Worm (Caenorhabditis elegans) whole organism, late embryonic: Measurements from ENCODE around the gene acd-4.

Source experiments
- C08G9.2 ChIP-seq: sonication (generic microtip); optimal IDR thresholded peaks from 2 replicates; lab custom pipeline; 2016; ENCODE audit warnings: mild to moderate bottlenecking, missing genetic modification characterization, moderate library complexity, missing compliant biosample characterization
- C38D4.7 ChIP-seq: fragments of 200-800 bp; sonication (Bioruptor generic); optimal IDR thresholded peaks from 2 replicates; lab custom pipeline; 2018; ENCODE audit warnings: mild to moderate bottlenecking, missing genetic modification characterization, moderate library complexity, missing compliant biosample characterization
- K02D7.2 ChIP-seq: sonication (generic microtip); optimal IDR thresholded peaks from 2 replicates; lab custom pipeline; 2017; ENCODE audit warnings: mild to moderate bottlenecking, missing genetic modification characterization, missing compliant biosample characterization
- T23F11.4 ChIP-seq: fragments of 200-800 bp; sonication (Bioruptor generic); optimal IDR thresholded peaks from 2 replicates; lab custom pipeline; 2018; ENCODE audit warnings: mild to moderate bottlenecking, missing genetic modification characterization, missing compliant biosample characterization
- ahr-1 ChIP-seq: sonication (generic microtip); optimal IDR thresholded peaks from 2 replicates; lab custom pipeline; 2016; ENCODE audit warnings: missing genetic modification characterization, missing compliant biosample characterization
- ceh-18 ChIP-seq: sonication (generic microtip); optimal IDR thresholded peaks from 2 replicates; lab custom pipeline; 2016; ENCODE audit warnings: missing genetic modification characterization, missing compliant biosample characterization
- ceh-19 ChIP-seq: fragments of 200-800 bp; sonication (Bioruptor generic); optimal IDR thresholded peaks from 2 replicates; lab custom pipeline; 2018; ENCODE audit warnings: mild to moderate bottlenecking, missing genetic modification characterization, missing compliant biosample characterization
- ceh-2 ChIP-seq: sonication (generic microtip); optimal IDR thresholded peaks from 2 replicates; lab custom pipeline; 2016; ENCODE audit warnings: missing genotype, missing genetic modification characterization, missing compliant biosample characterization
- ceh-24 ChIP-seq: sonication (generic microtip); optimal IDR thresholded peaks from 2 replicates; lab custom pipeline; 2016; ENCODE audit warnings: mild to moderate bottlenecking, missing genetic modification characterization, missing compliant biosample characterization
- ceh-34 ChIP-seq: sonication (generic microtip); optimal IDR thresholded peaks from 2 replicates; lab custom pipeline; 2016; ENCODE audit warnings: mild to moderate bottlenecking, missing genetic modification characterization, missing compliant biosample characterization
- ceh-45 ChIP-seq: fragments of 200-800 bp; sonication (Bioruptor generic); IDR thresholded peaks from 2 replicates; pipeline ENCODE4 v1.3.6; 2022; ENCODE audit warnings: missing genetic modification reagents, missing genetic modification characterization, missing compliant biosample characterization
- ceh-48 ChIP-seq: sonication (generic microtip); optimal IDR thresholded peaks from 2 replicates; lab custom pipeline; 2016; ENCODE audit warnings: missing genetic modification characterization, inconsistent platforms, missing compliant biosample characterization
- dmd-4 ChIP-seq: sonication (generic microtip); optimal IDR thresholded peaks from 2 replicates; lab custom pipeline; 2016; ENCODE audit warnings: borderline replicate concordance, missing genetic modification characterization, missing compliant biosample characterization
- elt-2 ChIP-seq: sonication (generic microtip); optimal IDR thresholded peaks from 2 replicates; lab custom pipeline; 2016; ENCODE audit warnings: missing genetic modification reagents, missing genetic modification characterization, missing compliant biosample characterization
- elt-4 ChIP-seq: sonication (generic microtip); optimal IDR thresholded peaks from 2 replicates; lab custom pipeline; 2016; ENCODE audit warnings: missing genetic modification characterization, missing compliant biosample characterization
- ets-4 ChIP-seq: sonication (generic microtip); optimal IDR thresholded peaks from 2 replicates; lab custom pipeline; 2016; ENCODE audit warnings: missing genetic modification characterization, missing compliant biosample characterization
- fax-1 ChIP-seq: sonication (generic microtip); optimal IDR thresholded peaks from 2 replicates; lab custom pipeline; 2016; ENCODE audit warnings: missing genotype, missing genetic modification characterization, missing compliant biosample characterization
- fkh-10 ChIP-seq: fragments of 150-350 bp; optimal IDR thresholded peaks from 2 replicates; lab custom pipeline; 2014; ENCODE audit warnings: missing biosample characterization, missing genetic modification reagents, missing genetic modification characterization
- fkh-6 ChIP-seq: sonication (generic microtip); optimal IDR thresholded peaks from 2 replicates; lab custom pipeline; 2016; ENCODE audit warnings: missing genetic modification characterization, missing compliant biosample characterization
- gmeb-2 ChIP-seq: sonication (generic microtip); optimal IDR thresholded peaks from 2 replicates; lab custom pipeline; 2016; ENCODE audit warnings: missing genetic modification characterization, inconsistent platforms, missing compliant biosample characterization
- hlh-13 ChIP-seq: fragments of 200-800 bp; sonication (Bioruptor generic); optimal IDR thresholded peaks from 2 replicates; lab custom pipeline; 2018; ENCODE audit warnings: mild to moderate bottlenecking, missing genetic modification characterization, missing compliant biosample characterization
- hlh-15 ChIP-seq: sonication (generic microtip); optimal IDR thresholded peaks from 2 replicates; lab custom pipeline; 2016; ENCODE audit warnings: missing genetic modification characterization, missing compliant biosample characterization
- hlh-30 ChIP-seq: sonication (generic microtip); optimal IDR thresholded peaks from 2 replicates; lab custom pipeline; 2017; ENCODE audit warnings: antibody characterized with exemption, missing genetic modification characterization, missing compliant biosample characterization; ENCODE audit not compliant: insufficient read depth
- hlh-6 ChIP-seq: sonication (generic microtip); optimal IDR thresholded peaks from 2 replicates; lab custom pipeline; 2016; ENCODE audit warnings: missing genotype, missing genetic modification characterization, missing compliant biosample characterization
- hlh-8 ChIP-seq: sonication (generic microtip); optimal IDR thresholded peaks from 2 replicates; lab custom pipeline; 2016; ENCODE audit warnings: missing genotype, missing genetic modification characterization, missing compliant biosample characterization
- lim-6 ChIP-seq: sonication (generic microtip); optimal IDR thresholded peaks from 2 replicates; lab custom pipeline; 2016; ENCODE audit warnings: missing genetic modification characterization, missing compliant biosample characterization
- lin-11 ChIP-seq: fragments of 200-800 bp; sonication (Bioruptor generic); optimal IDR thresholded peaks from 2 replicates; lab custom pipeline; 2018; ENCODE audit warnings: mild to moderate bottlenecking, missing genetic modification characterization, missing compliant biosample characterization
- madf-2 ChIP-seq: sonication (generic microtip); optimal IDR thresholded peaks from 2 replicates; lab custom pipeline; 2017; ENCODE audit warnings: missing genetic modification characterization, missing compliant biosample characterization
- nhr-232 ChIP-seq: sonication (generic microtip); optimal IDR thresholded peaks from 2 replicates; lab custom pipeline; 2016; ENCODE audit warnings: missing genetic modification characterization, missing compliant biosample characterization
- odd-2 ChIP-seq: sonication (generic microtip); optimal IDR thresholded peaks from 2 replicates; lab custom pipeline; 2017; ENCODE audit warnings: antibody characterized with exemption, mild to moderate bottlenecking, missing genetic modification characterization, missing compliant biosample characterization
- pag-3 ChIP-seq: sonication (generic microtip); optimal IDR thresholded peaks from 2 replicates; lab custom pipeline; 2016; ENCODE audit warnings: missing compliant biosample characterization, missing genetic modification characterization, borderline replicate concordance
- pha-4 ChIP-seq: fragments of 150-350 bp; optimal IDR thresholded peaks from 2 replicates; lab custom pipeline; 2018; ENCODE audit warnings: missing biosample characterization, missing genetic modification reagents, missing genetic modification characterization
- ref-2 ChIP-seq: sonication (generic microtip); optimal IDR thresholded peaks from 2 replicates; lab custom pipeline; 2016; ENCODE audit warnings: missing genetic modification characterization, missing compliant biosample characterization
- rnt-1 ChIP-seq: sonication (generic microtip); optimal IDR thresholded peaks from 2 replicates; lab custom pipeline; 2016; ENCODE audit warnings: missing genetic modification characterization, missing compliant biosample characterization
- syd-9 ChIP-seq: sonication (generic microtip); optimal IDR thresholded peaks from 2 replicates; lab custom pipeline; 2016; ENCODE audit warnings: mild to moderate bottlenecking, missing genetic modification characterization, moderate library complexity, missing compliant biosample characterization
- unc-3 ChIP-seq, 2 experiments: fragments of 200-800 bp in 1 of 2; sonication (Bioruptor generic) in 1 of 2; sonication (generic microtip) in 1 of 2; conservative IDR thresholded peaks in 1 of 2; optimal IDR thresholded peaks in 1 of 2; 2 replicates each; pipeline versions ENCODE4 v1.3.6 to Lab custom; 2016 to 2022; ENCODE audit warnings: missing compliant biosample characterization in 2 of 2, missing genetic modification characterization in 2 of 2, missing genetic modification reagents in 1 of 2
- unc-42 ChIP-seq: sonication (generic microtip); optimal IDR thresholded peaks from 2 replicates; lab custom pipeline; 2016; ENCODE audit warnings: missing genotype, missing genetic modification characterization, missing compliant biosample characterization
- unc-55 ChIP-seq: sonication (generic microtip); optimal IDR thresholded peaks from 2 replicates; lab custom pipeline; 2017; ENCODE audit warnings: missing biosample characterization, missing genetic modification reagents, missing genetic modification characterization
- unc-86 ChIP-seq: sonication (generic microtip); optimal IDR thresholded peaks from 2 replicates; lab custom pipeline; 2016; ENCODE audit warnings: missing genetic modification characterization, missing compliant biosample characterization
- ztf-16 ChIP-seq: sonication (generic microtip); optimal IDR thresholded peaks from 2 replicates; lab custom pipeline; 2017; ENCODE audit warnings: missing genetic modification characterization, missing compliant biosample characterization

The acd-4 gene

ce11 chrV:8622314-8622713, 15.7 kb upstream of the acd-4 start, which contains the start of gene F41E6.1:
Gene F41E6.1 (plus strand): TSS chrV:8622614.
- TF ChIP-seq hlh-6 (tag; lab: Kevin White, UChicago) (no peak), ref-2 (tag; lab: Kevin White, UChicago) (no peak), ets-4 (tag; lab: Kevin White, UChicago) (no peak), ztf-16 (no peak), ceh-2 (tag; lab: Kevin White, UChicago) (no peak), rnt-1 (tag; lab: Kevin White, UChicago) (no peak), lin-11 (tag; lab: Kevin White, UChicago) (no peak)
- TF ChIP-seq, all 69 proteins: peak for 0

- TF ChIP-seq madf-2 (tag; lab: Kevin White, UChicago) (no peak), ceh-48 (no peak), C38D4.7 (no peak), unc-42 (tag; lab: Kevin White, UChicago) (peak; percentile 62), odd-2 (tag; lab: Kevin White, UChicago) (no peak), fkh-10 (no peak)
These were observed 14.3 kb upstream of the acd-4 start, which contains the start of gene F41E6.17 for ce11 chrV:8623754-8624153. Gene F41E6.17 (plus strand): TSS chrV:8624101.

- TF ChIP-seq fax-1 (tag; lab: Kevin White, UChicago) (no peak), dmd-4 (tag; lab: Kevin White, UChicago) (no peak), unc-55 (peak; percentile 12), ref-2 (tag; lab: Kevin White, UChicago) (no peak), C08G9.2 (tag; lab: Kevin White, UChicago) (no peak), lin-11 (tag; lab: Kevin White, UChicago) (no peak), hlh-13 (GFP tag; lab: Kevin White, UChicago) (no peak), nhr-232 (tag; lab: Kevin White, UChicago) (no peak)
These were observed 11.6 kb upstream of the acd-4 start for ce11 chrV:8626406-8626805.

DNA sequence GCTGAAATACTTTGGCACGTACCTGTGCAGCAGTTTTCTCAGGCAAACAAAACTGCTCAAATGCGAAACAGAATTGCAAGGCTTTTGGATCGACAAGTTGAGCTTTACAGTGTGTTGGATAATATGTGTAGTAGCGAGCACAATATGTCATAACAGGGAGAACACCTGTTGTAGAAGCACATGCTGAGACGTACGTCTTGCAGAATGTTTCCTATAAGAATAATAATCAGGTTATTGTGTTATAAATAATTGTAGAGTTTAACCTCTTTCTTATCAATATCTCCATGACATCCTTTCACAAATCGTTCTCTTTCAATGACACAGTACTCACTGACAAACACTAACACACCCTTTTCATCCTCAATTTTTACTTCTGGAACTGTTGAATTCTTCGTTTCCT, 10.4 kb upstream of the acd-4 start:
- TF ChIP-seq lim-6 (no peak), madf-2 (tag; lab: Kevin White, UChicago) (no peak), ahr-1 (tag; lab: Kevin White, UChicago) (no peak), hlh-8 (tag; lab: Kevin White, UChicago) (no peak), pha-4 (tag; lab: Kevin White, UChicago) (no peak), odd-2 (tag; lab: Kevin White, UChicago) (no peak), ceh-45 (GFP tag; lab: Robert Waterston, UW) (no peak), ets-4 (tag; lab: Kevin White, UChicago) (no peak), ref-2 (tag; lab: Kevin White, UChicago) (no peak)

ce11 chrV:8629029-8629428, 9.0 kb upstream of the acd-4 start, which contains the start of gene F41E6.12:
Gene F41E6.12 (minus strand): TSS chrV:8629129.
- no peak for TF ChIP-seq unc-3 (GFP tag; conservative IDR thresholded peaks at IDR 0.05; lab: Robert Waterston, UW)
- no peak for TF ChIP-seq unc-3 (tag; optimal IDR thresholded peaks at IDR 0.05; lab: Kevin White, UChicago)
- TF ChIP-seq hlh-15 (tag; lab: Kevin White, UChicago): no peak
- TF ChIP-seq ceh-34 (tag; lab: Kevin White, UChicago): no peak
- TF ChIP-seq fkh-6: no peak
- TF ChIP-seq, all 69 proteins: peak for 0

DNA sequence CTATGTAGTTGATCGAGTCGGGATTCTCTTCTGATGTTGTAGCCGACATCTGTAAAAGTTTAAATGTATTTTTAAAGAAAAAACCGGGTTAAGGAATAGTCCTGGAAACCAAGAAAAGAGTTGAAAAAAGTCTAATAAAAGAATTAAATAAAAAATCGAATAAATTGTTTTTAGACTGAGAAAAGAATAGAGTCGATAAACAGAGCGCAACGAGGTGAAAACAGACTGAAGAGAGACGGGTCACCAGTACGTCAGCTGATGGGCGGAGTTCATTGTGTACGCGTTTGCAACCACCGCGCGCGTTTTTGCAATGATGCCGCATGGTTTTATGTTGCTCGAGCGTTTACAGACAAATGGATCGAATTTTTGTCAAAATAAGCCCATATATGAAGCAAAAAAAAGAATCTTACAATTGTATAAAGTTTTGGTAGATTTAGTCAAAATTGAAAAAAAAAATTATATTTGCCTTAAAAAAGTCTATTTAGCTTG, 6.7 kb upstream of the acd-4 start, which contains the start of gene atg-18:
atg-18 (minus strand) TSS at position 51 of the 489 bp plus-strand sequence.
- peak; percentile 23 for TF ChIP-seq madf-2 (tag; lab: Kevin White, UChicago)
- TF ChIP-seq ceh-18 (tag; lab: Kevin White, UChicago): peak; percentile 38
- TF ChIP-seq syd-9 (tag; lab: Kevin White, UChicago): no peak
- no peak for TF ChIP-seq T23F11.4 (GFP tag; lab: Kevin White, UChicago)
- TF ChIP-seq ceh-34 (tag; lab: Kevin White, UChicago): peak; percentile 86
- peak; percentile 19 for TF ChIP-seq fkh-10
- peak; percentile 41 for TF ChIP-seq rnt-1 (tag; lab: Kevin White, UChicago)
- TF ChIP-seq nhr-232 (tag; lab: Kevin White, UChicago): peak; percentile 35
- TF ChIP-seq ets-4 (tag; lab: Kevin White, UChicago): peak; percentile 25
- TF ChIP-seq ztf-16: peak; percentile 43
- peak; percentile 17 for TF ChIP-seq fkh-6
- TF ChIP-seq elt-4 (tag; lab: Kevin White, UChicago): no peak
- TF ChIP-seq ceh-24: no peak
- TF ChIP-seq ceh-19 (GFP tag; lab: Kevin White, UChicago): peak; percentile 62
- TF ChIP-seq unc-86 (tag; lab: Kevin White, UChicago): peak; percentile 63
- TF ChIP-seq hlh-30 (tag; lab: Kevin White, UChicago): peak; percentile 95
- peak; percentile 43 for TF ChIP-seq gmeb-2 (tag; lab: Kevin White, UChicago)
- TF ChIP-seq ceh-48: no peak
- peak; percentile 36 for TF ChIP-seq K02D7.2
- peak; percentile 81 for TF ChIP-seq elt-2 (tag; lab: Kevin White, UChicago)
- no peak for TF ChIP-seq pag-3 (tag; lab: Kevin White, UChicago)
